Fruit fly (Drosophila melanogaster) whole organism, prepupa: ENCODE data around the gene CG14565.

Source experiments
- CG10631 ChIP-seq: fragments of 200-800 bp; sonication (Bioruptor generic); optimal IDR thresholded peaks from 2 replicates; lab custom pipeline; 2016; ENCODE audit warnings: missing biosample characterization, missing genetic modification characterization
- CG10669 ChIP-seq: fragments of 200-800 bp; sonication (Bioruptor generic); optimal IDR thresholded peaks from 3 replicates; lab custom pipeline; 2018; ENCODE audit warnings: missing biosample characterization, mild to moderate bottlenecking, missing genetic modification characterization, moderate library complexity
- CG11294 ChIP-seq: fragments of 200-800 bp; sonication (Bioruptor generic); IDR thresholded peaks from 2 replicates; pipeline ENCODE4 v1.3.6; 2022; ENCODE audit warnings: missing biosample characterization, missing genetic modification characterization
- CG11902 ChIP-seq: fragments of 200-800 bp; sonication (Bioruptor generic); optimal IDR thresholded peaks from 3 replicates; lab custom pipeline; 2016; ENCODE audit warnings: missing biosample characterization, missing genetic modification characterization
- CG15336 ChIP-seq: fragments of 200-800 bp; sonication (Bioruptor generic); IDR thresholded peaks from 2 replicates; pipeline ENCODE4 v1.3.6; 2022; ENCODE audit warnings: missing biosample characterization, missing genetic modification characterization
- CG1621 ChIP-seq: fragments of 200-800 bp; sonication (Bioruptor generic); optimal IDR thresholded peaks from 3 replicates; lab custom pipeline; 2018; ENCODE audit warnings: missing biosample characterization, mild to moderate bottlenecking, missing genetic modification characterization
- CG16779 ChIP-seq: fragments of 200-800 bp; sonication (Bioruptor generic); optimal IDR thresholded peaks from 3 replicates; lab custom pipeline; 2017; ENCODE audit warnings: missing biosample characterization, mild to moderate bottlenecking, missing genetic modification characterization
- CG3032 ChIP-seq: fragments of 200-800 bp; optimal IDR thresholded peaks from 2 replicates; lab custom pipeline; 2019; ENCODE audit warnings: missing biosample characterization, mild to moderate bottlenecking, missing genetic modification characterization, moderate library complexity
- CG31627 ChIP-seq: fragments of 200-800 bp; sonication (Bioruptor generic); optimal IDR thresholded peaks from 3 replicates; lab custom pipeline; 2016; ENCODE audit warnings: missing biosample characterization, missing genetic modification characterization
- CG32006 ChIP-seq: fragments of 200-800 bp; sonication (Bioruptor generic); optimal IDR thresholded peaks from 3 replicates; lab custom pipeline; 2017; ENCODE audit warnings: missing biosample characterization, mild to moderate bottlenecking, missing genetic modification characterization
- CG34406 ChIP-seq: fragments of 200-800 bp; sonication (Bioruptor generic); optimal IDR thresholded peaks from 3 replicates; lab custom pipeline; 2016; ENCODE audit warnings: missing biosample characterization, missing genetic modification characterization
- CG3919 ChIP-seq: fragments of 200-800 bp; sonication (Bioruptor generic); optimal IDR thresholded peaks from 3 replicates; lab custom pipeline; 2016; ENCODE audit warnings: missing biosample characterization, missing genetic modification characterization
- CG4318 ChIP-seq: fragments of 200-800 bp; sonication (Bioruptor generic); optimal IDR thresholded peaks from 3 replicates; lab custom pipeline; 2017; ENCODE audit warnings: missing biosample characterization, mild to moderate bottlenecking, missing genetic modification characterization
- CG6276 ChIP-seq: fragments of 200-800 bp; sonication (Bioruptor generic); optimal IDR thresholded peaks from 2 replicates; lab custom pipeline; 2017; ENCODE audit warnings: missing biosample characterization, mild to moderate bottlenecking, missing genetic modification characterization
- CG6792 ChIP-seq: fragments of 200-800 bp; sonication (Bioruptor generic); optimal IDR thresholded peaks from 3 replicates; lab custom pipeline; 2016; ENCODE audit warnings: missing biosample characterization, missing genetic modification characterization
- CG6808 ChIP-seq: fragments of 200-800 bp; sonication (Bioruptor generic); optimal IDR thresholded peaks from 3 replicates; lab custom pipeline; 2017; ENCODE audit warnings: missing biosample characterization, missing genetic modification characterization, mild to moderate bottlenecking, moderate library complexity, missing genetic modification reagents
- CG6854 ChIP-seq: fragments of 200-800 bp; sonication (Bioruptor generic); optimal IDR thresholded peaks from 2 replicates; lab custom pipeline; 2017; ENCODE audit warnings: missing biosample characterization, mild to moderate bottlenecking, missing genetic modification characterization
- CG7368 ChIP-seq: fragments of 200-800 bp; sonication (Bioruptor generic); optimal IDR thresholded peaks from 3 replicates; lab custom pipeline; 2016; ENCODE audit warnings: missing biosample characterization, missing genetic modification characterization
- CG8119 ChIP-seq: fragments of 200-800 bp; sonication (Bioruptor generic); IDR thresholded peaks from 3 replicates; pipeline ENCODE4 v1.3.6; 2022; ENCODE audit warnings: missing biosample characterization, missing genetic modification characterization
- CG8632 ChIP-seq: fragments of 200-800 bp; sonication (Bioruptor generic); optimal IDR thresholded peaks from 3 replicates; lab custom pipeline; 2016; ENCODE audit warnings: missing biosample characterization, missing genetic modification characterization
- CG9139 ChIP-seq: fragments of 200-800 bp; sonication (Bioruptor generic); optimal IDR thresholded peaks from 3 replicates; lab custom pipeline; 2017; ENCODE audit warnings: missing biosample characterization, mild to moderate bottlenecking, missing genetic modification characterization
- Eip75B ChIP-seq: fragments of 200-800 bp; sonication (Bioruptor generic); optimal IDR thresholded peaks from 3 replicates; lab custom pipeline; 2016; ENCODE audit warnings: missing biosample characterization, missing genetic modification characterization
- Eip78C ChIP-seq: fragments of 200-800 bp; sonication (Bioruptor generic); peaks from one replicate; lab custom pipeline; 2016; ENCODE audit warnings: missing biosample characterization, missing genetic modification characterization
- Ets21C ChIP-seq: fragments of 200-800 bp; sonication (Bioruptor generic); optimal IDR thresholded peaks from 3 replicates; lab custom pipeline; 2016; ENCODE audit warnings: missing biosample characterization, missing genetic modification characterization
- Gug ChIP-seq: fragments of 200-800 bp; sonication (Bioruptor generic); IDR thresholded peaks from 2 replicates; pipeline ENCODE4 v1.3.6; 2022; ENCODE audit warnings: missing biosample characterization, missing genetic modification characterization
- Hr39 ChIP-seq: fragments of 200-800 bp; sonication (Bioruptor generic); optimal IDR thresholded peaks from 2 replicates; lab custom pipeline; 2016; ENCODE audit warnings: missing biosample characterization, missing genetic modification characterization
- Hr4 ChIP-seq: fragments of 200-800 bp; sonication (Bioruptor generic); optimal IDR thresholded peaks from 3 replicates; lab custom pipeline; 2016; ENCODE audit warnings: missing biosample characterization, missing genetic modification characterization
- Lpt ChIP-seq: fragments of 200-800 bp; sonication (Bioruptor generic); optimal IDR thresholded peaks from 3 replicates; lab custom pipeline; 2016; ENCODE audit warnings: missing biosample characterization, missing genetic modification characterization
- OdsH ChIP-seq: fragments of 200-800 bp; sonication (Bioruptor generic); optimal IDR thresholded peaks from 3 replicates; lab custom pipeline; 2016; ENCODE audit warnings: missing biosample characterization, missing genetic modification characterization
- Sox102F ChIP-seq: fragments of 200-800 bp; sonication (Bioruptor generic); optimal IDR thresholded peaks from 2 replicates; lab custom pipeline; 2016; ENCODE audit warnings: missing biosample characterization, mild to moderate bottlenecking, missing genetic modification characterization
- Sox15 ChIP-seq: fragments of 200-800 bp; sonication (Bioruptor generic); optimal IDR thresholded peaks from 3 replicates; lab custom pipeline; 2016; ENCODE audit warnings: missing biosample characterization, missing genetic modification characterization
- achi ChIP-seq: fragments of 200-800 bp; sonication (Bioruptor generic); optimal IDR thresholded peaks from 3 replicates; lab custom pipeline; 2016; ENCODE audit warnings: missing biosample characterization, missing genetic modification characterization
- acj6 ChIP-seq: fragments of 200-800 bp; sonication (Bioruptor generic); optimal IDR thresholded peaks from 3 replicates; lab custom pipeline; 2016; ENCODE audit warnings: missing biosample characterization, missing genetic modification characterization
- cyc ChIP-seq: fragments of 200-800 bp; sonication (Bioruptor generic); optimal IDR thresholded peaks from 3 replicates; lab custom pipeline; 2016; ENCODE audit warnings: missing biosample characterization, missing genetic modification characterization
- dac ChIP-seq: fragments of 200-800 bp; sonication (Bioruptor generic); optimal IDR thresholded peaks from 2 replicates; lab custom pipeline; 2017; ENCODE audit warnings: missing biosample characterization, mild to moderate bottlenecking, missing genetic modification characterization
- dsx ChIP-seq: fragments of 200-800 bp; optimal IDR thresholded peaks from 3 replicates; lab custom pipeline; 2019; ENCODE audit warnings: missing biosample characterization, mild to moderate bottlenecking, missing genetic modification characterization, moderate library complexity; ENCODE audit not compliant: poor library complexity, severe bottlenecking
- esn ChIP-seq: fragments of 200-800 bp; sonication (Bioruptor generic); optimal IDR thresholded peaks from 2 replicates; lab custom pipeline; 2016; ENCODE audit warnings: missing biosample characterization, mild to moderate bottlenecking, missing genetic modification characterization, moderate library complexity
- fd59A ChIP-seq: fragments of 200-800 bp; sonication (Bioruptor generic); optimal IDR thresholded peaks from 2 replicates; lab custom pipeline; 2017; ENCODE audit warnings: missing biosample characterization, mild to moderate bottlenecking, missing genetic modification characterization, missing genetic modification reagents
- fkh ChIP-seq: fragments of 200-800 bp; sonication (Bioruptor generic); optimal IDR thresholded peaks from 3 replicates; lab custom pipeline; 2017; ENCODE audit warnings: missing biosample characterization, mild to moderate bottlenecking, missing genetic modification characterization, moderate library complexity
- net ChIP-seq: fragments of 200-800 bp; sonication (Bioruptor generic); optimal IDR thresholded peaks from 3 replicates; lab custom pipeline; 2016; ENCODE audit warnings: missing biosample characterization, missing genetic modification characterization
- pdm3 ChIP-seq: fragments of 200-800 bp; sonication (Bioruptor generic); optimal IDR thresholded peaks from 3 replicates; lab custom pipeline; 2016; ENCODE audit warnings: missing biosample characterization, missing genetic modification characterization
- salr ChIP-seq, 2 experiments: fragments of 200-800 bp; sonication (Bioruptor generic); optimal IDR thresholded peaks; 3 replicates each; lab custom pipeline; 2016 to 2018; ENCODE audit warnings: missing biosample characterization in 2 of 2, missing genetic modification characterization in 2 of 2, mild to moderate bottlenecking in 1 of 2
- spab ChIP-seq: fragments of 200-800 bp; sonication (Bioruptor generic); optimal IDR thresholded peaks from 2 replicates; lab custom pipeline; 2017; ENCODE audit warnings: missing biosample characterization, mild to moderate bottlenecking, missing genetic modification characterization, missing genetic modification reagents
- ss ChIP-seq, 2 experiments: fragments of 200-800 bp; sonication (Bioruptor generic); optimal IDR thresholded peaks; 2 replicates in 1 of 2; 3 replicates in 1 of 2; lab custom pipeline; 2017 to 2018; ENCODE audit warnings: mild to moderate bottlenecking in 2 of 2, missing biosample characterization in 2 of 2, missing genetic modification characterization in 2 of 2, moderate library complexity in 1 of 2
- svp ChIP-seq: fragments of 200-800 bp; sonication (Bioruptor generic); peaks from one replicate; lab custom pipeline; 2016; ENCODE audit warnings: missing biosample characterization, missing genetic modification characterization
- topi ChIP-seq: fragments of 200-800 bp; sonication (Bioruptor generic); optimal IDR thresholded peaks from 3 replicates; lab custom pipeline; 2016; ENCODE audit warnings: missing biosample characterization, missing genetic modification characterization
- vri ChIP-seq: fragments of 200-800 bp; sonication (Bioruptor generic); optimal IDR thresholded peaks from 3 replicates; lab custom pipeline; 2016; ENCODE audit warnings: missing biosample characterization, mild to moderate bottlenecking, missing genetic modification characterization

CG14565 gene

DNA sequence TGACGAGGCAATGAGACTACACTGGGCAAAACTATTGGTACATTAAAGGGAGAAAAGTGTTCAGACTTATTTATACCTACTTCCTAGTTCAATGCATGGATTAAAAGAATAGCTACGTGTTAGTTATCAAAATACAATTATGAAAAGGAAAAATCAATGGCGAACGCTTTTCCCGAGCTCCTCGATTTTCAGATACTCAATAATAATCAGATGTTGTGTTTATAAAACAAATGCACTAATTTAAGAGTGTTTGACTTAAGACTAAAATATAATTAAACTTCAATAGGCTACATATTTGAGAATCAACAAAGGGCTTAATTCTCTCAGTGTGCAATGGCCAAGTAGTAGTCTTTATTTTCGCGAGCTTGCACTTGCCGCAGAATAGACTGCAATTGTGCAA lies 28.1 kb downstream of the CG14565 start (continued):
- TF ChIP-seq CG4318 (GFP tag; lab: Kevin White, UChicago) (peak; percentile 52), net (GFP tag; lab: Kevin White, UChicago) (peak; percentile 16)

DNA sequence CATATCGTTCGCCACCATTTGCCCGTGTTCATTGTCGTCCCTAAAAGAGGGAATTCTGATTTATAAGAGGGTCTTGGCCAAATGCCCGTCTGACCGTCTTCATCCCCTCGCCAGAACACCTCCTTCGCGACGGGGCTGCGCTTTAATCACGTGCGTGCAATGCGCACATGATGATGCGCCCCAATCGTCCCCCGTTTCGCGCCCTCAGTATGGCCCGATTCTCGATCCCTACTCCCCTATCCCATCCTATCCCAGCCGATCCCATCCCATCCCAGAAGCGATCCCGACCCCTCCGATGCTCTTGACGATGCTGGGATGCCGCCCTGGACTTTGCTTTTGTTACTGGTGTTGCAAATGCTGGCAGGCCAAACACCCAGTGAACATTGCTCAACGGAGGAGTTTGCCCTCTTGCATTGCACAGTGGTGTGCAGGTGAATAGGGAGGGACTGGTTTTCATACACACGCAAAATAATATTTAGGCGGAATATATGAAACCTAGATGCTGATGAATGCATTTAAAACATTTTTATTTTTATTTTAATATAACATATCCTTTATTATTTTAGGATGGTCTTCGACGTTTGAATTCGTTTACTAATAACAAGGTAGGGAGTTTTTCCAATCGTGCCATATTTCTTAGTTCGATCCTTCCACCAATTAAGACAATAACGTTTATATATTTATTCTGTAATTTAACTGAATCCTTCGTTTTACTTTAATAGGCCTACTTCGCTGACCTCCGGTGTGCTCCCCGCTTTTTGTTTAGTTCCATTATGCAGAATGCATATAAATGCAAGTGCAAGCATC lies 34.1 kb downstream of the CG14565 start:
- TF ChIP-seq CG1621 (tag; lab: Kevin White, UChicago): no peak
- TF ChIP-seq CG6808: peak; percentile 95
- TF ChIP-seq CG3032 (tag; lab: Kevin White, UChicago): peak; percentile 88
- peak; percentile 64 for TF ChIP-seq vri
- peak; percentile 72 for TF ChIP-seq CG9139 (GFP tag; lab: Kevin White, UChicago)
- TF ChIP-seq cyc (GFP tag; lab: Kevin White, UChicago): peak; percentile 75
- peak; percentile 96 for TF ChIP-seq Eip78C (GFP tag; lab: Kevin White, UChicago)
- peak; percentile 72 for TF ChIP-seq CG31627 (GFP tag; lab: Kevin White, UChicago)
- TF ChIP-seq Sox102F (GFP tag; lab: Kevin White, UChicago): peak; percentile 77
- TF ChIP-seq CG15336 (GFP tag; lab: Robert Waterston, UW): peak; percentile 77
- peak; percentile 60 for TF ChIP-seq CG4318 (GFP tag; lab: Kevin White, UChicago)
- no peak for TF ChIP-seq fkh (GFP tag; lab: Kevin White, UChicago)
- TF ChIP-seq CG3919 (GFP tag; lab: Kevin White, UChicago): peak; percentile 85
- peak; percentile 69 for TF ChIP-seq Sox15
- TF ChIP-seq dac (GFP tag; lab: Kevin White, UChicago): no peak
- peak; percentile 89 for TF ChIP-seq fd59A (GFP tag; lab: Kevin White, UChicago)
- TF ChIP-seq CG32006: peak; percentile 87
- TF ChIP-seq ss (GFP tag; optimal IDR thresholded peaks at IDR 0.05; lab: Kevin White, UChicago): peak; percentile 78 to 90
- peak; percentile 33; the same call in 1 of the 2 replicates for TF ChIP-seq CG11294 (GFP tag; lab: Robert Waterston, UW)
- TF ChIP-seq CG8632 (GFP tag; lab: Kevin White, UChicago): peak; percentile 83
- TF ChIP-seq OdsH (GFP tag; lab: Kevin White, UChicago): peak; percentile 84
- TF ChIP-seq CG11902 (GFP tag; lab: Kevin White, UChicago): peak; percentile 63
- peak; percentile 63 for TF ChIP-seq Hr39 (GFP tag; lab: Kevin White, UChicago)
- peak; percentile 85 for TF ChIP-seq CG10669
- TF ChIP-seq Ets21C (GFP tag; lab: Kevin White, UChicago): peak; percentile 54
- peak; percentile 70 for TF ChIP-seq Hr4 (GFP tag; lab: Kevin White, UChicago)
- peak; percentile 68 for TF ChIP-seq CG6276 (GFP tag; lab: Kevin White, UChicago)
- TF ChIP-seq salr (GFP tag; optimal IDR thresholded peaks at IDR 0.05; lab: Kevin White, UChicago): peak; percentile 44 to 85
- peak; percentile 85 for TF ChIP-seq achi (GFP tag; lab: Kevin White, UChicago)
- TF ChIP-seq CG6854: peak; percentile 21
- peak; percentile 91 for TF ChIP-seq spab
- TF ChIP-seq CG6792 (GFP tag; lab: Kevin White, UChicago): peak; percentile 71
- peak; percentile 84 for TF ChIP-seq net (GFP tag; lab: Kevin White, UChicago)
- TF ChIP-seq CG8119 (GFP tag; lab: Robert Waterston, UW): peak; percentile 77
- TF ChIP-seq Lpt: peak; percentile 63
- peak; percentile 85 for TF ChIP-seq CG34406 (GFP tag; lab: Kevin White, UChicago)
- peak; percentile 88 for TF ChIP-seq acj6 (GFP tag; lab: Kevin White, UChicago)
- peak; percentile 69 for TF ChIP-seq pdm3 (GFP tag; lab: Kevin White, UChicago)
- peak; percentile 81 for TF ChIP-seq dsx (GFP tag; lab: Kevin White, UChicago)
- TF ChIP-seq Gug: 0 out of 2 replicates have a peak, but pooled peaks have one; percentile 26
- peak; percentile 86 for TF ChIP-seq esn (GFP tag; lab: Kevin White, UChicago)
- peak; percentile 47 for TF ChIP-seq CG16779
- peak; percentile 81 for TF ChIP-seq topi
- TF ChIP-seq Eip75B (GFP tag; lab: Kevin White, UChicago): peak; percentile 51
- TF ChIP-seq CG10631: peak; percentile 81
- TF ChIP-seq svp: peak; percentile 90
- peak; percentile 58 for TF ChIP-seq CG7368
